Worm (Caenorhabditis elegans) whole organism, early embryonic: ENCODE results near the gene M04B2.7.

Source experiments
- B0310.2 ChIP-seq: sonication (generic microtip); optimal IDR thresholded peaks from 2 replicates; lab custom pipeline; 2016; ENCODE audit warnings: mild to moderate bottlenecking, missing genetic modification characterization, missing compliant biosample characterization
- F13C5.2 ChIP-seq: sonication (generic microtip); optimal IDR thresholded peaks from 2 replicates; lab custom pipeline; 2017; ENCODE audit warnings: mild to moderate bottlenecking, missing genetic modification characterization, inconsistent platforms, missing compliant biosample characterization
- aly-1 ChIP-seq: sonication (generic microtip); optimal IDR thresholded peaks from 2 replicates; lab custom pipeline; 2016; ENCODE audit warnings: missing genetic modification characterization, missing compliant biosample characterization
- ama-1 ChIP-seq: fragments of 150-350 bp; optimal IDR thresholded peaks from 2 replicates; lab custom pipeline; 2014
- ceh-13 ChIP-seq: fragments of 200-800 bp; sonication (Bioruptor generic); optimal IDR thresholded peaks from 2 replicates; lab custom pipeline; 2018; ENCODE audit warnings: mild to moderate bottlenecking, missing genetic modification characterization, missing compliant biosample characterization
- ceh-36 ChIP-seq: sonication (generic microtip); optimal IDR thresholded peaks from 2 replicates; lab custom pipeline; 2016; ENCODE audit warnings: missing genetic modification characterization, inconsistent platforms, missing compliant biosample characterization
- ets-7 ChIP-seq: sonication (generic microtip); optimal IDR thresholded peaks from 2 replicates; lab custom pipeline; 2016; ENCODE audit warnings: missing genotype, missing genetic modification characterization, missing compliant biosample characterization
- flt-1 ChIP-seq: fragments of 200-800 bp; sonication (Bioruptor generic); IDR thresholded peaks from 2 replicates; pipeline ENCODE4 v1.3.6; 2022; ENCODE audit warnings: missing genetic modification characterization, missing compliant biosample characterization
- hmbx-1 ChIP-seq: sonication (generic microtip); optimal IDR thresholded peaks from 2 replicates; lab custom pipeline; 2016; ENCODE audit warnings: mild to moderate bottlenecking, missing genetic modification characterization, missing compliant biosample characterization
- hmg-4 ChIP-seq: fragments of 200-800 bp; sonication (Bioruptor generic); optimal IDR thresholded peaks from 2 replicates; lab custom pipeline; 2018; ENCODE audit warnings: mild to moderate bottlenecking, missing genetic modification characterization, missing compliant biosample characterization
- hnd-1 ChIP-seq: sonication (generic microtip); optimal IDR thresholded peaks from 2 replicates; lab custom pipeline; 2016; ENCODE audit warnings: missing genetic modification characterization, missing compliant biosample characterization
- pes-1 ChIP-seq: fragments of 200-800 bp; sonication (Bioruptor generic); IDR thresholded peaks from 2 replicates; pipeline ENCODE4 v1.3.6; 2022; ENCODE audit warnings: missing genetic modification reagents, missing genetic modification characterization, missing compliant biosample characterization
- scrt-1 ChIP-seq: fragments of 200-800 bp; sonication (Bioruptor generic); IDR thresholded peaks from 2 replicates; pipeline ENCODE4 v1.3.6; 2022; ENCODE audit warnings: missing genetic modification characterization, missing compliant biosample characterization
- sea-1 ChIP-seq: fragments of 200-800 bp; sonication (Bioruptor generic); conservative IDR thresholded peaks from 2 replicates; pipeline ENCODE4 v1.3.6; 2022; ENCODE audit warnings: missing genetic modification characterization, missing compliant biosample characterization
- tbx-11 ChIP-seq: fragments of 200-800 bp; sonication (Bioruptor generic); IDR thresholded peaks from 2 replicates; pipeline ENCODE4 v1.3.6; 2022; ENCODE audit warnings: missing genetic modification characterization, missing compliant biosample characterization
- tbx-37 ChIP-seq: fragments of 200-800 bp; sonication (Bioruptor generic); conservative IDR thresholded peaks from 2 replicates; pipeline ENCODE4 v1.3.6; 2022; ENCODE audit warnings: missing genetic modification reagents, missing genetic modification characterization, missing compliant biosample characterization
- tra-4 ChIP-seq: sonication (generic microtip); optimal IDR thresholded peaks from 2 replicates; lab custom pipeline; 2017; ENCODE audit warnings: missing genetic modification characterization, missing compliant biosample characterization

M04B2.7 gene

DNA sequence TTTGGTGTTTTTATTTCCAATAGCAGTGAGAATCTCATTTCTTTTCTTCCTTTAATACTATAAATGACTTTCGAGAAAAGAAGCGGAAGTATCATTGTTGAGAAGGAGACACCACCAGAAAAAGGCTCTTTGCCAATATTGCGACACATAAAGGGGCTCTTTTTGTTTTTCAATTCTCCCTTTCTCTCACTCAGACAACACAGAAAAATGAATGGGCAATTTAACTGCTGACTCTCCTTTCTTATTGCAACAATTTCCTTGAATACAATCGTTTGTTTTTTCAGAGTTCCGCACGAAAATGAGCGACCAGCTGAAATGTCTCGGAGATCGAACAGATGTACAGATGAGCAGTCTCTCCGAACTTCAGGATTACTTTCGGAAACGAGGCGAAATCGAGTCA is 25.8 kb upstream of the M04B2.7 start:
- TF ChIP-seq ceh-13 (GFP tag; lab: Kevin White, UChicago) (no peak), sea-1 (GFP tag; lab: Robert Waterston, UW) (no peak), pes-1 (no peak), B0310.2 (tag; lab: Kevin White, UChicago) (no peak), hmg-4 (no peak), tra-4 (tag; lab: Kevin White, UChicago) (no peak), ceh-36 (tag; lab: Kevin White, UChicago) (no peak), aly-1 (tag; lab: Kevin White, UChicago) (no peak), scrt-1 (GFP tag; lab: Robert Waterston, UW) (no peak), flt-1 (GFP tag; lab: Robert Waterston, UW) (no peak), ama-1 (lab: Kevin White, UChicago) (no peak), hmbx-1 (tag; lab: Kevin White, UChicago) (no peak), tbx-11 (no peak)

DNA sequence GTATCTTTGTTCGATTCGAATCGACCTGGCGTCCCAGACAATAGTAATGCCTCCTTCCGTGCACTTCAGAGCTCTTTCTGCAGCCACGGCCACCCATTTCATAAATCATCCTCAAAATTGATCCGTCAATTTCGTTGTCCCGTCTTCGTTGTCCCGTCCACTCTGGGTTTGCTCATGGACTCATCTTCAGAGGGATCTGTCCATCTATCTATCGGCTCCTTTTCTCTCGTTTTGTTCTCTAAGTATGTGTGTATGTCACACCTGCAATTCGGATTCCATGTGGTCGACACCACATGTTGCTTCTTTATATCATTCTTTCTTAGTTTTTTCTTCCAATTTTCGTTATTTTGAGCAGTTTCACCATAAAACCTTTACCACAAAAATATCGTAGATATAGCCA is 24.0 kb upstream of the M04B2.7 start:
- TF ChIP-seq ceh-13 (GFP tag; lab: Kevin White, UChicago) (no peak), B0310.2 (tag; lab: Kevin White, UChicago) (no peak), hmg-4 (no peak), scrt-1 (GFP tag; lab: Robert Waterston, UW) (no peak), hnd-1 (tag; lab: Kevin White, UChicago) (no peak), aly-1 (tag; lab: Kevin White, UChicago) (no peak), tra-4 (tag; lab: Kevin White, UChicago) (no peak), pes-1 (no peak), tbx-37 (GFP tag; lab: Robert Waterston, UW) (no peak), ets-7 (tag; lab: Kevin White, UChicago) (no peak), ceh-36 (tag; lab: Kevin White, UChicago) (no peak), hmbx-1 (tag; lab: Kevin White, UChicago) (no peak), sea-1 (GFP tag; lab: Robert Waterston, UW) (no peak), flt-1 (GFP tag; lab: Robert Waterston, UW) (no peak), ama-1 (lab: Kevin White, UChicago) (no peak), tbx-11 (no peak)

DNA sequence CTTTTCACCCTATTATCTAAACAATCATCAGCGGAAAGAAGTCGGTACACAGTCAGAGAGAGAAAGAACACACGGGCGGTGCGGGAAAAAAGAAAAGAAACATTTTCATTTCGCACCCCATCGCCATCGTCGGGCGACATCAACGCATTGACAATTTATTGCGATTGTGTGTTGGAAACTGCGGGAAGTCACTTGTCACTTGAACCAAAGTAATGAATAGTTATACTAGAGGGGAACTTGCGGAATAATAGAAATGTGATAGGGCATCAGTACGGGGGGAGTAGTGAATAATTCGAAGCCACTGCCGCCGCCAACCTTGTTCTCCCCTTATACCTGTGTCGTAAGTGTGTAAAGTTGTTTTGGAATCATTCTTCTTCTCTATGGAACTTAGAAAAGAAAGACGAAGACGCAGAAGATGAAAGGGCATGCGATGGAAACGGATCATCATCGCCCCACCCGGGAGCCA is 22.8 kb upstream of the M04B2.7 start:
- TF ChIP-seq sea-1 (GFP tag; lab: Robert Waterston, UW) (no peak), hmbx-1 (tag; lab: Kevin White, UChicago) (no peak), F13C5.2 (tag; lab: Kevin White, UChicago) (no peak), pes-1 (no peak), tbx-37 (GFP tag; lab: Robert Waterston, UW) (no peak), scrt-1 (GFP tag; lab: Robert Waterston, UW) (no peak), tra-4 (tag; lab: Kevin White, UChicago) (no peak), ama-1 (lab: Kevin White, UChicago) (no peak), ceh-13 (GFP tag; lab: Kevin White, UChicago) (no peak)

DNA sequence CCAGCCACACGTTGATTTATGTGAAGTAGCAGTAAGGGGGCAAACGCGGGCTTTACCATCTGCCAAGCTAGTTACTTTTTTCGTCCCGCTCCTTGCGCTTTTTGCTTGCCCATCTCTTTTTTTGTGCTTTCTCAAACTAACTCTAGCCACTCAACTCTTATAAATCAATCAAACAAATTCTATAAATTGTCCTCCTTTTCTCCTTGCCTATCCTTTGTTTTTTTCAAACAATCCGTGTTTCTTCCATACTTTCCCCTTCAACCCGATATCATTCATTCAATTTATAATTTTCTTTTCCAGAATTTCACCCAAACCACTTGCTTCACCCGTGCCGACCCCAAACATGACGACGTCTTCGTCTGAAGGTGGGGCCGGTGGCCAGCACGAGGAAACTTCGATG is 21.6 kb upstream of the M04B2.7 start, which contains the start of gene srgp-1:
Gene srgp-1 (plus strand): TSS at position 301 of the 400 bp plus-strand sequence.
- TF ChIP-seq pes-1 (no peak), hmg-4 (no peak), hnd-1 (tag; lab: Kevin White, UChicago) (no peak), tbx-11 (no peak), ceh-36 (tag; lab: Kevin White, UChicago) (no peak), tra-4 (tag; lab: Kevin White, UChicago) (no peak), sea-1 (GFP tag; lab: Robert Waterston, UW) (no peak), tbx-37 (GFP tag; lab: Robert Waterston, UW) (no peak), B0310.2 (tag; lab: Kevin White, UChicago) (no peak), scrt-1 (GFP tag; lab: Robert Waterston, UW) (no peak), ets-7 (tag; lab: Kevin White, UChicago) (no peak), hmbx-1 (tag; lab: Kevin White, UChicago) (no peak), ama-1 (lab: Kevin White, UChicago) (no peak), F13C5.2 (tag; lab: Kevin White, UChicago) (no peak), aly-1 (tag; lab: Kevin White, UChicago) (no peak), ceh-13 (GFP tag; lab: Kevin White, UChicago) (no peak)

DNA sequence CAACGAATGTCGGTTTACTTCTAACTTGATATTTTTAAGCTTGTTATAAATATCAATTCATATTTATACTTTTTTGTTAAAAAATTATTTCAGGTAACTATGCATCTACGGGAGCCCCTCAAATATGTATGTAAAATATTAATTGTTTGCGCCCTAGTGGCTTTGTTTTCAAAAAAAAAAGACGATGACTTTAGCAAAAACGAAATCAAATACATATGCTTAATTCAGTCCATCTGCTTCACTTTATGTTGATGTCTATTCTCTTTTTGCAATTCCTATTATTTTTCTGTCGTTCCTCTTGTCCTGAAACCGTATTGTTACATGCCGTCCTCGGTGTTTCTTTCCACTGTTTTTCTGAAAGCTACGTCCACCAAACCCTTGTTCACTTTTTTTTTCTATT is 21.2 kb upstream of the M04B2.7 start:
- TF ChIP-seq ets-7 (tag; lab: Kevin White, UChicago) (no peak), tbx-11 (no peak), hmbx-1 (tag; lab: Kevin White, UChicago) (no peak), hnd-1 (tag; lab: Kevin White, UChicago) (no peak), pes-1 (no peak), sea-1 (GFP tag; lab: Robert Waterston, UW) (no peak), scrt-1 (GFP tag; lab: Robert Waterston, UW) (no peak), ceh-13 (GFP tag; lab: Kevin White, UChicago) (no peak), ceh-36 (tag; lab: Kevin White, UChicago) (no peak)

DNA sequence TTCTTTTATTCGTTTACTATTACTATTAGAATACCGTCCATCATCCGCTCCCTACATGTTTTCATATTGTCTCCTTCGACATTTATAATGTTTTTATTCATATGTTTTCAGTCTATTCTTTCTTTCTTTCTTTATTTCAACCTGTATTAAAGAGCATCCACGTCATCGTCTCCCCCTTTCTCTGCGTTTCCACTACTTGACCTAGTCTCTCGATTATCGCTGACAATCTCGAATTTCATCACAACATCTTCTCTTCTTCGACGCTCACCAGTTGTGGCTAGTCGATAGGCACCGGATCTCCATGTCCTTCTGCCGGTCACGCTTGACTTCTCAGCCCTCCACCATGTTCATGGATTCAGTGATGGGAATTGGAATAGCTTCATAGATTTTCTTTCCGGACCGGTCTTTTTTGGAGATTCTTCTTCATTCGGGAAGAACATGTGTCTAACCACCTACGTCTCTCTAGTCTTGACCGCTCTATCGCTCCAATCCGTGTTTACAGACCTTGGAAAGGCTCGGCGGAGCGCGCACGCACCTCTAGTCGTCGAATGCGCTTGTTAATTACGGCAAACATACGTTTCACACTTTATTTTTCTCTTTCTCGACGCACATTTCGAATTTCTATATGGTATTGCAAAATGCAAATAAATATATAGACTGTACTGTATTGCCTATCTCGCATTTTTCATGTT is 19.8 kb upstream of the M04B2.7 start:
- TF ChIP-seq hnd-1 (tag; lab: Kevin White, UChicago) (no peak), hmbx-1 (tag; lab: Kevin White, UChicago) (no peak), tra-4 (tag; lab: Kevin White, UChicago) (no peak), scrt-1 (GFP tag; lab: Robert Waterston, UW) (no peak), pes-1 (no peak), ceh-36 (tag; lab: Kevin White, UChicago) (no peak), ets-7 (tag; lab: Kevin White, UChicago) (no peak), tbx-37 (GFP tag; lab: Robert Waterston, UW) (no peak), ama-1 (lab: Kevin White, UChicago) (no peak), flt-1 (GFP tag; lab: Robert Waterston, UW) (no peak), ceh-13 (GFP tag; lab: Kevin White, UChicago) (no peak), F13C5.2 (tag; lab: Kevin White, UChicago) (no peak), aly-1 (tag; lab: Kevin White, UChicago) (no peak), B0310.2 (tag; lab: Kevin White, UChicago) (no peak), sea-1 (GFP tag; lab: Robert Waterston, UW) (no peak), hmg-4 (no peak)
